Worm (Caenorhabditis elegans) whole organism, L3 larva: ENCODE data around the gene snr-4.

Experiments used
- nhr-11 ChIP-seq: fragments of 150-350 bp; optimal IDR thresholded peaks from 2 replicates; lab custom pipeline; 2014; ENCODE audit warnings: missing biosample characterization, missing genetic modification characterization
- nhr-25 ChIP-seq: sonication (generic microtip); optimal IDR thresholded peaks from 2 replicates; lab custom pipeline; 2017; ENCODE audit warnings: missing biosample characterization, missing genetic modification characterization
- skn-1 ChIP-seq: fragments of 150-350 bp; optimal IDR thresholded peaks from 2 replicates; lab custom pipeline; 2014; ENCODE audit warnings: missing biosample characterization, missing genetic modification characterization

- no peak for TF ChIP-seq nhr-25 (tag; lab: Kevin White, UChicago)
- TF ChIP-seq nhr-11 = no peak
- TF ChIP-seq skn-1 = no peak
Observed at ce11 chrV:11997403-11997802, 17.9 kb upstream of the snr-4 start.
